Worm (Caenorhabditis elegans): ENCODE results near the gene srz-6.

DNA sequence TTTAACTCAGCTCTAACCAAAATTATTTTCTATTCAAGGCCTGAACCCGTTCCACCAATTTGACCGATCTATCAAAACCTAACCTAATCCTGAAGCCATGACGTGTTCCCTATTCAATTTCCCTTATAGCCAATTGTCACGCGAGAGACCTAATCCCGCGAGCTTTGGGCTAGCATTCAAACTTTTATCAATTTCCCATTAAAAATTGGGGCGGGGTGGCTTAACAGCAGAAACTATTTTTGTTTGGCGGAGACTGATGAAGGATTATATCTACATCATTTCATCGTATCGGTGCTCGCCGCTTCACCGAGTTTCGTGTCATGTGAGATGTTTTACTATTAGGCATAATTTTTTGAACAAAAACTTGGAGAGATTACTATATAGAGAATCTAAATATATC, 3.2 kb upstream of the srz-6 start:
- no peak for TF ChIP-seq daf-12 (tag; optimal IDR thresholded peaks at IDR 0.05)
- no peak for TF ChIP-seq fkh-10 (GFP tag; optimal IDR thresholded peaks at IDR 0.05)
